Fruit fly (Drosophila melanogaster): ENCODE data around the gene Gem4c.

The Gem4c gene

dm6 chrX:3931669-3932068 lies 13.2 kb upstream of the Gem4c start (continued):
- TF ChIP-seq stc (GFP tag; IDR thresholded peaks at IDR 0.05): 0 out of 2 replicates have a peak, but pooled peaks have one; percentile 7
- peak; percentile 45 for TF ChIP-seq CG31441 (GFP tag; IDR thresholded peaks at IDR 0.05)
- peak; percentile 13 for TF ChIP-seq CG8924 (tag; optimal IDR thresholded peaks at IDR 0.05)
- TF ChIP-seq CG17359 (tag; optimal IDR thresholded peaks at IDR 0.05): peak; percentile 30
- peak; percentile 45 for TF ChIP-seq CG7839 (tag; optimal IDR thresholded peaks at IDR 0.05)
- no peak for TF ChIP-seq tap (tag; optimal IDR thresholded peaks at IDR 0.05)
- TF ChIP-seq mam (GFP tag; optimal IDR thresholded peaks at IDR 0.05): no peak
- TF ChIP-seq nmo (GFP tag; optimal IDR thresholded peaks at IDR 0.05): peak; percentile 28
- no peak for TF ChIP-seq CG18764 (GFP tag; optimal IDR thresholded peaks at IDR 0.05)
- no peak for TF ChIP-seq CG12391 (tag; optimal IDR thresholded peaks at IDR 0.05)
- TF ChIP-seq CG31388 (GFP tag; optimal IDR thresholded peaks at IDR 0.05): no peak
- peak; percentile 6 for TF ChIP-seq dmrt11E (tag; optimal IDR thresholded peaks at IDR 0.05)
- peak; percentile 11 for TF ChIP-seq CG15269 (tag; optimal IDR thresholded peaks at IDR 0.05)
- no peak for TF ChIP-seq klu (GFP tag; IDR thresholded peaks at IDR 0.05)
- TF ChIP-seq CG1603 (tag; optimal IDR thresholded peaks at IDR 0.05): peak; percentile 44
- no peak for TF ChIP-seq sug (tag; optimal IDR thresholded peaks at IDR 0.05)
- peak; percentile 25; the same call in 1 of the 3 replicates for TF ChIP-seq tgo (GFP tag; IDR thresholded peaks at IDR 0.05)
- peak; percentile 55 for TF ChIP-seq gem (tag; optimal IDR thresholded peaks at IDR 0.05)
- no peak for TF ChIP-seq CHES-1-like (GFP tag; optimal IDR thresholded peaks at IDR 0.05)
- peak; percentile 21 for TF ChIP-seq NfI (GFP tag; optimal IDR thresholded peaks at IDR 0.05)
- TF ChIP-seq CG12659 (GFP tag; optimal IDR thresholded peaks at IDR 0.05): peak; percentile 8
- TF ChIP-seq CG18262 (tag; optimal IDR thresholded peaks at IDR 0.05): peak; percentile 2
- peak; percentile 40; the same call in 1 of the 2 replicates for TF ChIP-seq vvl (GFP tag; IDR thresholded peaks at IDR 0.05)
- peak; percentile 30 for TF ChIP-seq ind (GFP tag; optimal IDR thresholded peaks at IDR 0.05)
- peak; percentile 42 for TF ChIP-seq phol (tag; optimal IDR thresholded peaks at IDR 0.05)
- TF ChIP-seq Bteb2 (GFP tag; optimal IDR thresholded peaks at IDR 0.05): no peak
- TF ChIP-seq CG8359 (GFP tag; optimal IDR thresholded peaks at IDR 0.05; ENCODE audit: borderline replicate concordance): peak; percentile 26
- peak; percentile 5 for TF ChIP-seq CG4820 (GFP tag; optimal IDR thresholded peaks at IDR 0.05)
- TF ChIP-seq maf-S (GFP tag; optimal IDR thresholded peaks at IDR 0.05): no peak
- no peak for TF ChIP-seq CG7987 (GFP tag; optimal IDR thresholded peaks at IDR 0.05)
- TF ChIP-seq aop (GFP tag; IDR thresholded peaks at IDR 0.05): no peak
- no peak for TF ChIP-seq Sin3A (optimal IDR thresholded peaks at IDR 0.05)
- no peak for TF ChIP-seq CG2199 (GFP tag; IDR thresholded peaks at IDR 0.05)
- TF ChIP-seq Kr (GFP tag; optimal IDR thresholded peaks at IDR 0.05): no peak
- TF ChIP-seq nau (GFP tag; optimal IDR thresholded peaks at IDR 0.05): no peak
- peak; percentile 14 for TF ChIP-seq sens (GFP tag)
- TF ChIP-seq Sox102F (GFP tag; optimal IDR thresholded peaks at IDR 0.05): peak; percentile 44
- peak; percentile 20 for TF ChIP-seq nom (GFP tag; optimal IDR thresholded peaks at IDR 0.05)
- no peak for TF ChIP-seq lilli (GFP tag; optimal IDR thresholded peaks at IDR 0.05)
- TF ChIP-seq ATbp (GFP tag; optimal IDR thresholded peaks at IDR 0.05): peak; percentile 13
- TF ChIP-seq Xrp1 (GFP tag; IDR thresholded peaks at IDR 0.05): peak; percentile 21; the same call in 1 of the 2 replicates
- TF ChIP-seq CG12769 (tag; optimal IDR thresholded peaks at IDR 0.05): peak; percentile 3
- no peak for TF ChIP-seq Deaf1 (tag; optimal IDR thresholded peaks at IDR 0.05)
- TF ChIP-seq Side (GFP tag; optimal IDR thresholded peaks at IDR 0.05): no peak
- TF ChIP-seq Aef1 (GFP tag; IDR thresholded peaks at IDR 0.05): 0 out of 3 replicates have a peak, but pooled peaks have one; percentile 11
- peak; percentile 3 for TF ChIP-seq CG18599 (GFP tag; optimal IDR thresholded peaks at IDR 0.05)
- TF ChIP-seq eyg (GFP tag; optimal IDR thresholded peaks at IDR 0.05): no peak
- TF ChIP-seq CG30403 (GFP tag; optimal IDR thresholded peaks at IDR 0.05): peak; percentile 16
- TF ChIP-seq bsh (GFP tag; optimal IDR thresholded peaks at IDR 0.05): peak; percentile 36 to 51
- TF ChIP-seq Ssrp (tag; optimal IDR thresholded peaks at IDR 0.05): peak; percentile 31
- peak; percentile 68 for TF ChIP-seq Med (GFP tag)
